Fruit fly (Drosophila melanogaster) whole organism, embryonic: Measurements from ENCODE around the gene Cyp313a3.

Source experiments
- CG10431 ChIP-seq: fragments of 200-800 bp; sonication (Bioruptor generic); optimal IDR thresholded peaks from 3 replicates; lab custom pipeline; 2018; ENCODE audit warnings: missing biosample characterization, mild to moderate bottlenecking, missing genetic modification characterization
- CG3995 ChIP-seq: fragments of 200-800 bp; sonication (Bioruptor generic); optimal IDR thresholded peaks from 3 replicates; lab custom pipeline; 2016; ENCODE audit warnings: missing biosample characterization, missing genetic modification characterization
- CG6272 ChIP-seq: fragments of 200-800 bp; sonication (Bioruptor generic); IDR thresholded peaks from 2 replicates; pipeline ENCODE4 v1.3.6; 2022; ENCODE audit warnings: missing biosample characterization, missing genetic modification characterization
- CG7839 ChIP-seq: fragments of 200-800 bp; sonication (Bioruptor generic); optimal IDR thresholded peaks from 3 replicates; lab custom pipeline; 2018; ENCODE audit warnings: missing biosample characterization, mild to moderate bottlenecking, missing genetic modification characterization, moderate library complexity
- CG8089 ChIP-seq: fragments of 200-800 bp; sonication (Bioruptor generic); optimal IDR thresholded peaks from 3 replicates; lab custom pipeline; 2016; ENCODE audit warnings: missing biosample characterization, missing genetic modification characterization
- CG9932 ChIP-seq: fragments of 200-800 bp; sonication (Bioruptor generic); IDR thresholded peaks from 2 replicates; pipeline ENCODE4 v1.3.6; 2022; ENCODE audit warnings: missing biosample characterization, missing genetic modification characterization
- CTCF ChIP-seq: fragments of 200-800 bp; sonication (Bioruptor generic); optimal IDR thresholded peaks from 2 replicates; lab custom pipeline; 2017; ENCODE audit warnings: missing biosample characterization, mild to moderate bottlenecking, missing genetic modification characterization, moderate library complexity
- Chrac-16 ChIP-seq: fragments of 200-800 bp; sonication (Bioruptor generic); optimal IDR thresholded peaks from 3 replicates; lab custom pipeline; 2016; ENCODE audit warnings: missing biosample characterization, missing genetic modification characterization
- CoRest ChIP-seq: fragments of 200-800 bp; sonication (Bioruptor generic); optimal IDR thresholded peaks from 3 replicates; lab custom pipeline; 2018; ENCODE audit warnings: missing biosample characterization, mild to moderate bottlenecking, missing genetic modification characterization, moderate library complexity
- Dfd ChIP-seq, 2 experiments: fragments of >200 bp; optimal IDR thresholded peaks; 2 replicates each; lab custom pipeline; 2017; ENCODE audit warnings: missing biosample characterization in 2 of 2, missing genetic modification characterization in 2 of 2
- Dip2 ChIP-seq: fragments of 200-800 bp; sonication (Bioruptor generic); IDR thresholded peaks from 2 replicates; pipeline ENCODE4 v1.3.6; 2022; ENCODE audit warnings: missing biosample characterization, missing genetic modification characterization
- Dp ChIP-seq: fragments of 200-800 bp; sonication (Bioruptor generic); optimal IDR thresholded peaks from 2 replicates; lab custom pipeline; 2018; ENCODE audit warnings: missing biosample characterization, mild to moderate bottlenecking, missing genetic modification characterization, moderate library complexity
- Ets65A ChIP-seq: fragments of 200-800 bp; sonication (Bioruptor generic); peaks from one replicate; lab custom pipeline; 2016; ENCODE audit warnings: missing biosample characterization, missing genetic modification characterization
- HmgD ChIP-seq: fragments of 200-800 bp; sonication (Bioruptor generic); optimal IDR thresholded peaks from 3 replicates; lab custom pipeline; 2016; ENCODE audit warnings: missing biosample characterization, missing genetic modification characterization
- HmgZ ChIP-seq: fragments of 200-800 bp; sonication (Bioruptor generic); optimal IDR thresholded peaks from 2 replicates; lab custom pipeline; 2018; ENCODE audit warnings: missing biosample characterization, mild to moderate bottlenecking, missing genetic modification characterization
- Hmr ChIP-seq: fragments of 200-800 bp; sonication (Bioruptor generic); optimal IDR thresholded peaks from 3 replicates; lab custom pipeline; 2017; ENCODE audit warnings: mild to moderate bottlenecking, missing biosample characterization, missing genetic modification reagents, missing genetic modification characterization
- Hr51 ChIP-seq, 2 experiments: fragments of 200-800 bp; sonication (Bioruptor generic); optimal IDR thresholded peaks; 2 replicates in 1 of 2; 3 replicates in 1 of 2; lab custom pipeline; 2016 to 2018; ENCODE audit warnings: missing biosample characterization in 2 of 2, missing genetic modification characterization in 2 of 2, mild to moderate bottlenecking in 1 of 2, moderate library complexity in 1 of 2
- Meics ChIP-seq: fragments of 200-800 bp; sonication (Bioruptor generic); optimal IDR thresholded peaks from 2 replicates; lab custom pipeline; 2017; ENCODE audit warnings: missing biosample characterization, mild to moderate bottlenecking, missing genetic modification characterization
- Mrtf ChIP-seq: fragments of 200-800 bp; sonication (Bioruptor generic); IDR thresholded peaks from 3 replicates; pipeline ENCODE4 v1.3.6; 2022; ENCODE audit warnings: missing biosample characterization, missing genetic modification characterization
- Oli ChIP-seq: fragments of 200-800 bp; sonication (Bioruptor generic); optimal IDR thresholded peaks from 2 replicates; lab custom pipeline; 2018; ENCODE audit warnings: missing biosample characterization, mild to moderate bottlenecking, missing genetic modification characterization, moderate library complexity
- Pdp1 ChIP-seq, 2 experiments: fragments of 200-800 bp; sonication (Bioruptor generic); optimal IDR thresholded peaks; 3 replicates each; lab custom pipeline; 2016; ENCODE audit warnings: missing biosample characterization in 2 of 2, missing genetic modification characterization in 2 of 2, mild to moderate bottlenecking in 1 of 2, moderate library complexity in 1 of 2
- Ptx1 ChIP-seq: fragments of 200-800 bp; sonication (Bioruptor generic); IDR thresholded peaks from 2 replicates; pipeline ENCODE4 v1.3.6; 2022; ENCODE audit warnings: missing biosample characterization, missing genetic modification characterization
- Rfx ChIP-seq: fragments of 200-800 bp; sonication (Bioruptor generic); IDR thresholded peaks from 2 replicates; pipeline ENCODE4 v1.3.6; 2022; ENCODE audit warnings: missing biosample characterization, missing genetic modification characterization
- Xbp1 ChIP-seq: fragments of 200-800 bp; sonication (Bioruptor generic); optimal IDR thresholded peaks from 3 replicates; lab custom pipeline; 2016; ENCODE audit warnings: missing biosample characterization, mild to moderate bottlenecking, missing genetic modification characterization
- Xrp1 ChIP-seq: fragments of 200-800 bp; sonication (Bioruptor generic); IDR thresholded peaks from 2 replicates; pipeline ENCODE4 v1.3.6; 2022; ENCODE audit warnings: missing biosample characterization, missing genetic modification characterization
- ase ChIP-seq: fragments of 200-800 bp; sonication (Bioruptor generic); IDR thresholded peaks from 3 replicates; pipeline ENCODE4 v1.3.6; 2022; ENCODE audit warnings: missing biosample characterization, missing genetic modification characterization
- cad ChIP-seq: fragments of >200 bp; optimal IDR thresholded peaks from 2 replicates; lab custom pipeline; 2017; ENCODE audit warnings: missing biosample characterization, missing genetic modification characterization
- chm ChIP-seq: fragments of 200-800 bp; sonication (Bioruptor generic); IDR thresholded peaks from 2 replicates; pipeline ENCODE4 v1.3.6; 2022; ENCODE audit warnings: missing biosample characterization, missing genetic modification characterization
- ci ChIP-seq: fragments of 200-800 bp; sonication (Bioruptor generic); IDR thresholded peaks from 3 replicates; pipeline ENCODE4 v1.3.6; 2022; ENCODE audit warnings: missing biosample characterization, missing genetic modification characterization
- dm ChIP-seq: fragments of 200-800 bp; sonication (Bioruptor generic); optimal IDR thresholded peaks from 3 replicates; lab custom pipeline; 2016; ENCODE audit warnings: missing biosample characterization, missing genetic modification characterization
- en ChIP-seq: fragments of 200-800 bp; sonication (Bioruptor generic); optimal IDR thresholded peaks from 2 replicates; lab custom pipeline; 2016; ENCODE audit warnings: missing biosample characterization, missing genetic modification characterization
- eve ChIP-seq, 2 experiments: fragments of >200 bp; optimal IDR thresholded peaks; 2 replicates each; lab custom pipeline; 2017; ENCODE audit warnings: missing biosample characterization in 2 of 2, missing genetic modification characterization in 2 of 2
- fru ChIP-seq: fragments of >200 bp; optimal IDR thresholded peaks from 2 replicates; lab custom pipeline; 2017
- gcm2 ChIP-seq: fragments of 200-800 bp; sonication (Bioruptor generic); optimal IDR thresholded peaks from 2 replicates; lab custom pipeline; 2016; ENCODE audit warnings: missing biosample characterization, missing genetic modification characterization
- gem ChIP-seq: fragments of 200-800 bp; sonication (Bioruptor generic); optimal IDR thresholded peaks from 2 replicates; lab custom pipeline; 2019; ENCODE audit warnings: missing biosample characterization, mild to moderate bottlenecking, missing genetic modification characterization, moderate library complexity
- ham ChIP-seq: fragments of 200-800 bp; sonication (Bioruptor generic); IDR thresholded peaks from 2 replicates; pipeline ENCODE4 v1.3.6; 2022; ENCODE audit warnings: missing biosample characterization, missing genetic modification characterization
- lola ChIP-seq, 3 experiments: fragments of >200 bp in 2 of 3; fragments of 200-800 bp in 1 of 3; sonication (Bioruptor generic) in 1 of 3; optimal IDR thresholded peaks; 2 replicates each; lab custom pipeline; 2017 to 2019; ENCODE audit warnings: missing biosample characterization in 3 of 3, missing genetic modification characterization in 3 of 3, mild to moderate bottlenecking in 1 of 3, moderate library complexity in 1 of 3
- oc ChIP-seq: fragments of 200-800 bp; sonication (Bioruptor generic); optimal IDR thresholded peaks from 2 replicates; lab custom pipeline; 2018; ENCODE audit warnings: missing biosample characterization, mild to moderate bottlenecking, missing genetic modification characterization, moderate library complexity
- p53 ChIP-seq: fragments of 200-800 bp; sonication (Bioruptor generic); optimal IDR thresholded peaks from 2 replicates; lab custom pipeline; 2016; ENCODE audit warnings: missing biosample characterization, missing genetic modification characterization
- peb ChIP-seq: fragments of 200-800 bp; sonication (Bioruptor generic); IDR thresholded peaks from 2 replicates; pipeline ENCODE4 v1.3.6; 2022; ENCODE audit warnings: missing biosample characterization, missing genetic modification characterization
- phol ChIP-seq: fragments of 200-800 bp; sonication (Bioruptor generic); optimal IDR thresholded peaks from 3 replicates; lab custom pipeline; 2018; ENCODE audit warnings: missing biosample characterization, mild to moderate bottlenecking, missing genetic modification characterization, moderate library complexity
- pita ChIP-seq: fragments of 200-800 bp; sonication (Bioruptor generic); optimal IDR thresholded peaks from 2 replicates; lab custom pipeline; 2017; ENCODE audit warnings: missing biosample characterization, mild to moderate bottlenecking, missing genetic modification characterization
- pnt ChIP-seq: fragments of 200-800 bp; sonication (Bioruptor generic); optimal IDR thresholded peaks from 3 replicates; lab custom pipeline; 2016; ENCODE audit warnings: missing biosample characterization, missing genetic modification characterization
- prd ChIP-seq, 3 experiments: fragments of >200 bp in 2 of 3; fragments of 200-800 bp in 1 of 3; sonication (Bioruptor generic) in 1 of 3; optimal IDR thresholded peaks in 2 of 3; IDR thresholded peaks in 1 of 3; 2 replicates in 2 of 3; 3 replicates in 1 of 3; pipeline versions ENCODE4 v1.3.6 to Lab custom; 2017 to 2022; ENCODE audit warnings: missing biosample characterization in 1 of 3, missing genetic modification characterization in 1 of 3
- sens-2 ChIP-seq: fragments of 200-800 bp; sonication (Bioruptor generic); IDR thresholded peaks from 2 replicates; pipeline ENCODE4 v1.3.6; 2022; ENCODE audit warnings: missing biosample characterization, missing genetic modification characterization
- shn ChIP-seq: fragments of 200-800 bp; sonication (Bioruptor generic); optimal IDR thresholded peaks from 3 replicates; lab custom pipeline; 2016; ENCODE audit warnings: missing biosample characterization, missing genetic modification characterization
- slbo ChIP-seq: fragments of 200-800 bp; sonication (Bioruptor generic); IDR thresholded peaks from 2 replicates; pipeline ENCODE4 v1.3.6; 2022; ENCODE audit warnings: missing biosample characterization, missing genetic modification characterization
- sob ChIP-seq: fragments of 200-800 bp; sonication (Bioruptor generic); IDR thresholded peaks from 2 replicates; pipeline ENCODE4 v1.3.6; 2022; ENCODE audit warnings: missing biosample characterization, missing genetic modification characterization
- tio ChIP-seq: fragments of 200-800 bp; sonication (Bioruptor generic); optimal IDR thresholded peaks from 2 replicates; lab custom pipeline; 2017; ENCODE audit warnings: missing biosample characterization, missing genetic modification characterization, inconsistent platforms
- trh ChIP-seq: fragments of 200-800 bp; sonication (Bioruptor generic); optimal IDR thresholded peaks from 2 replicates; lab custom pipeline; 2016; ENCODE audit warnings: missing biosample characterization, missing genetic modification characterization
- unc-4 ChIP-seq: fragments of 200-800 bp; sonication (Bioruptor generic); IDR thresholded peaks from 2 replicates; pipeline ENCODE4 v1.3.6; 2022; ENCODE audit warnings: missing biosample characterization, missing genetic modification characterization; ENCODE audit not compliant: partially characterized antibody
- usp ChIP-seq: fragments of >200 bp; optimal IDR thresholded peaks from 2 replicates; lab custom pipeline; 2017; ENCODE audit warnings: missing biosample characterization, missing genetic modification characterization
- z ChIP-seq: fragments of 200-800 bp; sonication (Bioruptor generic); IDR thresholded peaks from 3 replicates; pipeline ENCODE4 v1.3.6; 2022; ENCODE audit warnings: missing biosample characterization, missing genetic modification characterization

The Cyp313a3 gene

dm6 chr3R:12222093-12222492, 17.0 kb downstream of the Cyp313a3 start, which contains the start of gene Rsbp15 (continued):
- TF ChIP-seq unc-4 (GFP tag; lab: Robert Waterston, UW) (no peak), Ets65A (GFP tag; lab: Kevin White, UChicago) (peak; percentile 86), CoRest (tag; lab: Kevin White, UChicago) (no peak), Mrtf (GFP tag; lab: Robert Waterston, UW) (no peak), Oli (tag; lab: Kevin White, UChicago) (no peak), gcm2 (GFP tag; lab: Kevin White, UChicago) (no peak), slbo (GFP tag; lab: Robert Waterston, UW) (peak; percentile 62), chm (GFP tag; lab: Robert Waterston, UW) (0 out of 2 replicates have a peak, but pooled peaks have one; percentile 13), p53 (GFP tag; lab: Kevin White, UChicago) (no peak), sob (0 out of 2 replicates have a peak, but pooled peaks have one; percentile 16), sens-2 (GFP tag; lab: Robert Waterston, UW) (no peak), phol (tag; lab: Kevin White, UChicago) (peak; percentile 13), CG8089 (no peak), Xbp1 (GFP tag; lab: Kevin White, UChicago) (peak; percentile 4), fru (lab: Kevin White, UChicago) (no peak), peb (GFP tag; lab: Robert Waterston, UW) (no peak), CG10431 (GFP tag; lab: Kevin White, UChicago) (no peak), usp (no peak), eve (GFP tag; optimal IDR thresholded peaks at IDR 0.05; lab: Kevin White, UChicago) (no peak), Ptx1 (GFP tag; lab: Robert Waterston, UW) (peak; percentile 35; the same call in 1 of the 2 replicates), Dfd (GFP tag; optimal IDR thresholded peaks at IDR 0.05; lab: Kevin White, UChicago) (no peak), HmgD (peak; percentile 23), Rfx (GFP tag; lab: Robert Waterston, UW) (peak; percentile 39; the same call in 1 of the 2 replicates), en (GFP tag; lab: Kevin White, UChicago) (no peak), ci (GFP tag; lab: Robert Waterston, UW) (0 out of 3 replicates have a peak, but pooled peaks have one; percentile 11), Dp (GFP tag; lab: Kevin White, UChicago) (peak; percentile 43), prd (optimal IDR thresholded peaks at IDR 0.05; lab: Kevin White, UChicago) (peak in 1 of 2 experiments; percentile 87), prd (GFP tag; IDR thresholded peaks at IDR 0.05; lab: Robert Waterston, UW) (no peak), oc (tag; lab: Kevin White, UChicago) (no peak), dm (no peak), CG6272 (GFP tag; lab: Robert Waterston, UW) (peak; percentile 33; the same call in 1 of the 2 replicates), shn (no peak), CG7839 (tag; lab: Kevin White, UChicago) (no peak), CTCF (GFP tag; lab: Kevin White, UChicago) (peak; percentile 98), HmgZ (tag; lab: Kevin White, UChicago) (peak; percentile 61), ase (GFP tag; lab: Robert Waterston, UW) (peak; percentile 41; the same call in 1 of the 3 replicates), gem (tag; lab: Kevin White, UChicago) (no peak), Meics (GFP tag; lab: Kevin White, UChicago) (no peak), pita (GFP tag; lab: Kevin White, UChicago) (peak; percentile 31), Chrac-16 (GFP tag; lab: Kevin White, UChicago) (no peak), Pdp1 (GFP tag; optimal IDR thresholded peaks at IDR 0.05; lab: Kevin White, UChicago) (no peak), Xrp1 (no peak), Hmr (GFP tag; lab: Kevin White, UChicago) (no peak), lola (GFP tag; optimal IDR thresholded peaks at IDR 0.05; lab: Kevin White, UChicago) (no peak), CG9932 (GFP tag; lab: Robert Waterston, UW) (peak; percentile 47), Hr51 (GFP tag; optimal IDR thresholded peaks at IDR 0.05; lab: Kevin White, UChicago) (no peak), CG3995 (no peak), cad (no peak), Dip2 (GFP tag; lab: Robert Waterston, UW) (peak; percentile 97), trh (GFP tag; lab: Kevin White, UChicago) (no peak), pnt (GFP tag; lab: Kevin White, UChicago) (peak; percentile 11), tio (no peak), z (GFP tag; lab: Robert Waterston, UW) (no peak), ham (GFP tag; lab: Robert Waterston, UW) (no peak)
